Fruit fly (Drosophila melanogaster) whole organism, prepupa: ENCODE measurements around the gene Phf5a.

Experiments used
- CG16779 ChIP-seq: fragments of 200-800 bp; sonication (Bioruptor generic); optimal IDR thresholded peaks from 3 replicates; lab custom pipeline; 2017; ENCODE audit warnings: missing biosample characterization, mild to moderate bottlenecking, missing genetic modification characterization
- CG4318 ChIP-seq: fragments of 200-800 bp; sonication (Bioruptor generic); optimal IDR thresholded peaks from 3 replicates; lab custom pipeline; 2017; ENCODE audit warnings: missing biosample characterization, mild to moderate bottlenecking, missing genetic modification characterization
- CG8319 ChIP-seq: fragments of 200-800 bp; sonication (Bioruptor generic); optimal IDR thresholded peaks from 3 replicates; lab custom pipeline; 2016; ENCODE audit warnings: missing biosample characterization, missing genetic modification characterization

DNA sequence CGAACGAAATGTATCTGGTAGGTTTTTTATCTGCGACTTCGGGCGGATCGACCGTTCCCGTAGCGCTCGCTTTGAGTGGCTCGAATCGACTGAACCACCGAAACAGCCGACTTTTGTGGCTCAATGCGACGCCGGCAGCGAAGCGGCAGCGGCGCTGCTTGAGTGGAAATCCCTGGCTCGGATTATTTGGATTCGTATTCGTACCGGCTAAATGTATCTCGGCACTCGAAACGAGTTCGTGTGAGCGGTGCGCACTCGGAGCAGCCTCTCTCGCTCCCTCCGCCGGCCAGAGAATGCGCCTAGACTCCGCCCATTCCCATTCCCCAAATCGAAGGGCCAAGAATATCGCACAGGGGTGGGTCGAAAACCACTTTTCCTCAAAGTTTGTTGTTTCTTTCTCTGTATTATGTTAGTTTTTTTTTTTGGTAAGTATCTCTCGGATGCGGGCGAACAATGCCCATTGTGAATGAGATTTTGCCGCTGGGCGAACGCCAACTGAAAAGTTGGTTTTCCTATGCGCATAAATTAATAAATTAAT, 45.5 kb upstream of the Phf5a start:
- TF ChIP-seq CG4318 (GFP tag; lab: Kevin White, UChicago): no peak
- no peak for TF ChIP-seq CG8319 (GFP tag; lab: Kevin White, UChicago)
- TF ChIP-seq CG16779 (tag; lab: Kevin White, UChicago): no peak
